Worm (Caenorhabditis elegans): ENCODE measurements around the gene inpp-5K.

inpp-5K gene

ce11 chrIII:8126978-8127377 lies 34.2 kb downstream of the inpp-5K start (continued):
- TF ChIP-seq dmd-4 (tag; optimal IDR thresholded peaks at IDR 0.05; ENCODE audit: borderline replicate concordance) (no peak), mec-3 (tag; optimal IDR thresholded peaks at IDR 0.05; ENCODE audit: borderline replicate concordance) (no peak), ceh-6 (GFP tag; optimal IDR thresholded peaks at IDR 0.05) (no peak), ceh-34 (tag; optimal IDR thresholded peaks at IDR 0.05) (peak; percentile 38), T23F11.4 (GFP tag; optimal IDR thresholded peaks at IDR 0.05) (no peak), unc-86 (tag; optimal IDR thresholded peaks at IDR 0.05) (no peak), pag-3 (tag; optimal IDR thresholded peaks at IDR 0.05; ENCODE audit: borderline replicate concordance) (no peak)

ce11 chrIII:8125234-8125633 lies 35.9 kb downstream of the inpp-5K start:
- TF ChIP-seq sox-4 (tag; optimal IDR thresholded peaks at IDR 0.05) (no peak), ets-4 (tag; optimal IDR thresholded peaks at IDR 0.05) (no peak), unc-55 (GFP tag; optimal IDR thresholded peaks at IDR 0.05) (no peak), nfya-1 (tag; optimal IDR thresholded peaks at IDR 0.05) (peak; percentile 63), pha-2 (tag; optimal IDR thresholded peaks at IDR 0.05) (no peak), C38D4.7 (GFP tag; optimal IDR thresholded peaks at IDR 0.05) (no peak), Y22D7AL.16 (tag; optimal IDR thresholded peaks at IDR 0.05) (no peak), ceh-34 (tag; optimal IDR thresholded peaks at IDR 0.05) (no peak), dve-1 (tag; optimal IDR thresholded peaks at IDR 0.05) (peak; percentile 10), che-1 (tag; optimal IDR thresholded peaks at IDR 0.05) (no peak), ceh-48 (tag; optimal IDR thresholded peaks at IDR 0.05) (no peak), dmd-4 (tag; optimal IDR thresholded peaks at IDR 0.05; ENCODE audit: borderline replicate concordance) (no peak), tbx-2 (tag; optimal IDR thresholded peaks at IDR 0.05) (peak; percentile 30), elt-2 (tag; optimal IDR thresholded peaks at IDR 0.05) (peak; percentile 18), lim-6 (tag; optimal IDR thresholded peaks at IDR 0.05) (no peak)

DNA sequence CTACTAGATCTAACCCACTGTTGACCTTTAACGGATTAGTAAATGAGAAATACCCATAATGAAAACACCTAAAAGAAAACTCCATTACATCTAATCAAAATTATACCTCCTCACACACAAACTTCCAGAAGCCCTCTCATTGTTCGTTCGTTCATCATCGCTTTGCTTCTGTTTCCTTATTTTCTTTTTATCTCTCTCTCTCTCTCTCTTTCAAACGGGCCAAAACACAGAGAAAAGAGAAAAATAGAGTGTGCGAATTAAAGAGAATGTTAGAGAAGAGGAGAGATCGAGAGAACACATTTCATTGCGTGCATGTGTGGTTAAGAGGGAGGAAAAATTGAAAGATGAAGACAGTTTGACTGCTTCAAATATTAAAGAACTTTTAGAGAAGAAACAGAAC lies 36.8 kb downstream of the inpp-5K start:
- TF ChIP-seq hlh-8 (tag; optimal IDR thresholded peaks at IDR 0.05), result no peak
- no peak for TF ChIP-seq lim-6 (tag; optimal IDR thresholded peaks at IDR 0.05)
- no peak for TF ChIP-seq fkh-10 (GFP tag; optimal IDR thresholded peaks at IDR 0.05)
- TF ChIP-seq rnt-1 (tag; optimal IDR thresholded peaks at IDR 0.05), result peak; percentile 17
- no peak for TF ChIP-seq unc-86 (tag; optimal IDR thresholded peaks at IDR 0.05)
- TF ChIP-seq nfya-1 (tag; optimal IDR thresholded peaks at IDR 0.05), result peak; percentile 71
- TF ChIP-seq ceh-45 (GFP tag; IDR thresholded peaks at IDR 0.05), result no peak
- TF ChIP-seq ceh-2 (tag; optimal IDR thresholded peaks at IDR 0.05), result no peak
- no peak for TF ChIP-seq pha-2 (tag; optimal IDR thresholded peaks at IDR 0.05)
- TF ChIP-seq mec-3 (tag; optimal IDR thresholded peaks at IDR 0.05; ENCODE audit: borderline replicate concordance), result no peak
- no peak for TF ChIP-seq C38D4.7 (GFP tag; optimal IDR thresholded peaks at IDR 0.05)
- TF ChIP-seq ets-4 (tag; optimal IDR thresholded peaks at IDR 0.05), result no peak
- TF ChIP-seq sox-4 (tag; optimal IDR thresholded peaks at IDR 0.05), result no peak
- no peak for TF ChIP-seq fax-1 (tag; optimal IDR thresholded peaks at IDR 0.05)
- no peak for TF ChIP-seq hlh-13 (GFP tag; optimal IDR thresholded peaks at IDR 0.05)
- no peak for TF ChIP-seq dmd-4 (tag; optimal IDR thresholded peaks at IDR 0.05; ENCODE audit: borderline replicate concordance)
- no peak for TF ChIP-seq tbx-7 (tag; optimal IDR thresholded peaks at IDR 0.05)
- TF ChIP-seq che-1 (tag; optimal IDR thresholded peaks at IDR 0.05), result no peak
- no peak for TF ChIP-seq sdc-2 (tag; optimal IDR thresholded peaks at IDR 0.05)
- no peak for TF ChIP-seq syd-9 (tag; optimal IDR thresholded peaks at IDR 0.05)
- peak; percentile 41 for TF ChIP-seq unc-42 (tag; optimal IDR thresholded peaks at IDR 0.05)
- no peak for TF ChIP-seq ahr-1 (tag; optimal IDR thresholded peaks at IDR 0.05)
- TF ChIP-seq ceh-14 (tag; optimal IDR thresholded peaks at IDR 0.05), result no peak
- peak; percentile 7; the same call in 1 of the 2 replicates for TF ChIP-seq sox-2 (GFP tag; IDR thresholded peaks at IDR 0.05)
- peak; percentile 13 for TF ChIP-seq tbx-2 (tag; optimal IDR thresholded peaks at IDR 0.05)
- TF ChIP-seq K02D7.2 (tag; optimal IDR thresholded peaks at IDR 0.05), result no peak
- no peak for TF ChIP-seq hlh-15 (tag; optimal IDR thresholded peaks at IDR 0.05)
- TF ChIP-seq unc-3 (GFP tag; conservative IDR thresholded peaks at IDR 0.05), result no peak
- no peak for TF ChIP-seq unc-3 (tag; optimal IDR thresholded peaks at IDR 0.05)
- no peak for TF ChIP-seq K09A11.1 (tag; optimal IDR thresholded peaks at IDR 0.05; ENCODE audit: insufficient read depth)
- TF ChIP-seq ceh-18 (tag; optimal IDR thresholded peaks at IDR 0.05), result no peak
- TF ChIP-seq ceh-24 (tag; optimal IDR thresholded peaks at IDR 0.05), result no peak
- no peak for TF ChIP-seq ceh-19 (GFP tag; optimal IDR thresholded peaks at IDR 0.05)
- no peak for TF ChIP-seq F13H6.1 (tag; optimal IDR thresholded peaks at IDR 0.05)
- no peak for TF ChIP-seq hlh-30 (tag; optimal IDR thresholded peaks at IDR 0.05; ENCODE audit: insufficient read depth)
- no peak for TF ChIP-seq gmeb-2 (tag; optimal IDR thresholded peaks at IDR 0.05)
- peak; percentile 66 for TF ChIP-seq pax-1 (tag; optimal IDR thresholded peaks at IDR 0.05)
- TF ChIP-seq ztf-16 (tag; optimal IDR thresholded peaks at IDR 0.05), result no peak
- TF ChIP-seq unc-55 (GFP tag; optimal IDR thresholded peaks at IDR 0.05), result no peak
